Fruit fly (Drosophila melanogaster) whole organism, embryonic: ENCODE measurements around the gene Glut1.
A peak's percentile ranks its signal among the peaks of the same experiment; 100 is the strongest.

Experiments used
- Atf6 ChIP-seq: fragments of 200-800 bp; sonication (Bioruptor generic); IDR thresholded peaks from 2 replicates; pipeline ENCODE4 v1.3.6; 2022; ENCODE audit warnings: missing biosample characterization, missing genetic modification characterization
- Bteb2 ChIP-seq: fragments of 200-800 bp; sonication (Bioruptor generic); optimal IDR thresholded peaks from 2 replicates; lab custom pipeline; 2016; ENCODE audit warnings: missing biosample characterization, missing genetic modification characterization
- CG13775 ChIP-seq: fragments of 200-800 bp; sonication (Bioruptor generic); optimal IDR thresholded peaks from 3 replicates; lab custom pipeline; 2017; ENCODE audit warnings: missing biosample characterization, mild to moderate bottlenecking, missing genetic modification characterization
- CG14667 ChIP-seq: fragments of 200-800 bp; sonication (Bioruptor generic); IDR thresholded peaks from 2 replicates; pipeline ENCODE4 v1.3.6; 2022; ENCODE audit warnings: missing biosample characterization, missing genetic modification characterization
- CG15073 ChIP-seq: fragments of 200-800 bp; sonication (Bioruptor generic); optimal IDR thresholded peaks from 2 replicates; lab custom pipeline; 2016; ENCODE audit warnings: missing biosample characterization, missing genetic modification characterization
- CG15269 ChIP-seq: fragments of 200-800 bp; sonication (Bioruptor generic); optimal IDR thresholded peaks from 2 replicates; lab custom pipeline; 2018; ENCODE audit warnings: missing biosample characterization, mild to moderate bottlenecking, missing genetic modification characterization, moderate library complexity
- CG1602 ChIP-seq: fragments of 200-800 bp; sonication (Bioruptor generic); optimal IDR thresholded peaks from 3 replicates; lab custom pipeline; 2016; ENCODE audit warnings: missing biosample characterization, missing genetic modification characterization
- CG17328 ChIP-seq: fragments of 200-800 bp; sonication (Bioruptor generic); IDR thresholded peaks from 2 replicates; pipeline ENCODE4 v1.3.6; 2022; ENCODE audit warnings: missing biosample characterization, missing genetic modification characterization
- CG17912 ChIP-seq: fragments of 200-800 bp; sonication (Bioruptor generic); optimal IDR thresholded peaks from 2 replicates; lab custom pipeline; 2018; ENCODE audit warnings: missing biosample characterization, mild to moderate bottlenecking, missing genetic modification characterization
- CG2129 ChIP-seq: fragments of 200-800 bp; sonication (Bioruptor generic); IDR thresholded peaks from 2 replicates; pipeline ENCODE4 v1.3.6; 2022; ENCODE audit warnings: missing biosample characterization, missing genetic modification characterization; ENCODE audit not compliant: partially characterized antibody
- CG2199 ChIP-seq: fragments of 200-800 bp; sonication (Bioruptor generic); IDR thresholded peaks from 3 replicates; pipeline ENCODE4 v1.3.6; 2022; ENCODE audit warnings: missing biosample characterization, missing genetic modification characterization
- CG2712 ChIP-seq: fragments of 200-800 bp; optimal IDR thresholded peaks from 3 replicates; lab custom pipeline; 2019; ENCODE audit warnings: missing biosample characterization, mild to moderate bottlenecking, missing genetic modification characterization, moderate library complexity
- CG33557 ChIP-seq: fragments of 200-800 bp; sonication (Bioruptor generic); optimal IDR thresholded peaks from 2 replicates; lab custom pipeline; 2019; ENCODE audit warnings: missing biosample characterization, mild to moderate bottlenecking, missing genetic modification characterization, moderate library complexity
- CG3407 ChIP-seq: fragments of 200-800 bp; sonication (Bioruptor generic); optimal IDR thresholded peaks from 2 replicates; lab custom pipeline; 2018; ENCODE audit warnings: missing biosample characterization, mild to moderate bottlenecking, missing genetic modification characterization
- CG4820 ChIP-seq: fragments of 200-800 bp; sonication (Bioruptor generic); optimal IDR thresholded peaks from 3 replicates; lab custom pipeline; 2016; ENCODE audit warnings: missing biosample characterization, missing genetic modification characterization
- CG4854 ChIP-seq: fragments of 200-800 bp; sonication (Bioruptor generic); optimal IDR thresholded peaks from 2 replicates; lab custom pipeline; 2016; ENCODE audit warnings: missing biosample characterization, missing genetic modification characterization, inconsistent platforms
- CG5180 ChIP-seq: fragments of 200-800 bp; sonication (Bioruptor generic); optimal IDR thresholded peaks from 3 replicates; lab custom pipeline; 2017; ENCODE audit warnings: missing biosample characterization, missing genetic modification characterization, mild to moderate bottlenecking, moderate library complexity, missing genetic modification reagents
- CG6254 ChIP-seq: fragments of 200-800 bp; sonication (Bioruptor generic); optimal IDR thresholded peaks from 3 replicates; lab custom pipeline; 2017; ENCODE audit warnings: mild to moderate bottlenecking, missing biosample characterization, missing genetic modification reagents, missing genetic modification characterization
- CG6765 ChIP-seq: fragments of 200-800 bp; sonication (Bioruptor generic); optimal IDR thresholded peaks from 3 replicates; lab custom pipeline; 2017; ENCODE audit warnings: missing biosample characterization, mild to moderate bottlenecking, missing genetic modification characterization
- CG8388 ChIP-seq: fragments of 200-800 bp; sonication (Bioruptor generic); optimal IDR thresholded peaks from 2 replicates; lab custom pipeline; 2019; ENCODE audit warnings: missing biosample characterization, mild to moderate bottlenecking, missing genetic modification characterization, moderate library complexity
- CG9609 ChIP-seq: fragments of 200-800 bp; sonication (Bioruptor generic); optimal IDR thresholded peaks from 3 replicates; lab custom pipeline; 2016; ENCODE audit warnings: missing biosample characterization, missing genetic modification characterization
- CrebB ChIP-seq: fragments of 200-800 bp; sonication (Bioruptor generic); optimal IDR thresholded peaks from 3 replicates; lab custom pipeline; 2018; ENCODE audit warnings: missing biosample characterization, mild to moderate bottlenecking, missing genetic modification characterization
- Dad ChIP-seq: fragments of 200-800 bp; sonication (Bioruptor generic); optimal IDR thresholded peaks from 3 replicates; lab custom pipeline; 2016; ENCODE audit warnings: missing biosample characterization, missing genetic modification characterization
- Eip74EF ChIP-seq, 2 experiments: fragments of 200-800 bp in 1 of 2; fragments of >200 bp in 1 of 2; sonication (Bioruptor generic) in 1 of 2; optimal IDR thresholded peaks; 2 replicates each; lab custom pipeline; 2017 to 2019; ENCODE audit warnings: missing biosample characterization in 2 of 2, missing genetic modification characterization in 2 of 2, mild to moderate bottlenecking in 1 of 2, moderate library complexity in 1 of 2
- HLH3B ChIP-seq: fragments of 200-800 bp; sonication (Bioruptor generic); IDR thresholded peaks from 2 replicates; pipeline ENCODE4 v1.3.6; 2022; ENCODE audit warnings: missing biosample characterization, missing genetic modification characterization
- HLHmδ ChIP-seq: fragments of 200-800 bp; sonication (Bioruptor generic); optimal IDR thresholded peaks from 2 replicates; lab custom pipeline; 2018; ENCODE audit warnings: missing biosample characterization, mild to moderate bottlenecking, missing genetic modification characterization, moderate library complexity
- Hmr ChIP-seq: fragments of 200-800 bp; sonication (Bioruptor generic); optimal IDR thresholded peaks from 3 replicates; lab custom pipeline; 2017; ENCODE audit warnings: mild to moderate bottlenecking, missing biosample characterization, missing genetic modification reagents, missing genetic modification characterization
- Jarid2 ChIP-seq: fragments of 200-800 bp; sonication (Bioruptor generic); optimal IDR thresholded peaks from 3 replicates; lab custom pipeline; 2017; ENCODE audit warnings: mild to moderate bottlenecking, missing biosample characterization, missing genetic modification reagents, missing genetic modification characterization
- Meics ChIP-seq: fragments of 200-800 bp; sonication (Bioruptor generic); optimal IDR thresholded peaks from 2 replicates; lab custom pipeline; 2017; ENCODE audit warnings: missing biosample characterization, mild to moderate bottlenecking, missing genetic modification characterization
- Opbp ChIP-seq: fragments of 200-800 bp; sonication (Bioruptor generic); IDR thresholded peaks from 3 replicates; pipeline ENCODE4 v1.3.6; 2022; ENCODE audit warnings: missing biosample characterization, missing genetic modification characterization; ENCODE audit not compliant: partially characterized antibody
- Side ChIP-seq: fragments of 200-800 bp; sonication (Bioruptor generic); optimal IDR thresholded peaks from 2 replicates; lab custom pipeline; 2016; ENCODE audit warnings: missing biosample characterization, missing genetic modification characterization
- amos ChIP-seq: fragments of 200-800 bp; sonication (Bioruptor generic); IDR thresholded peaks from 2 replicates; pipeline ENCODE4 v1.3.6; 2022; ENCODE audit warnings: missing biosample characterization, missing genetic modification characterization; ENCODE audit not compliant: partially characterized antibody
- ato ChIP-seq: fragments of 200-800 bp; sonication (Bioruptor generic); IDR thresholded peaks from 2 replicates; pipeline ENCODE4 v1.3.6; 2022; ENCODE audit warnings: missing biosample characterization, missing genetic modification characterization; ENCODE audit not compliant: partially characterized antibody
- cas ChIP-seq: fragments of 200-800 bp; sonication (Bioruptor generic); IDR thresholded peaks from 2 replicates; pipeline ENCODE4 v1.3.6; 2022; ENCODE audit warnings: missing biosample characterization, missing genetic modification characterization
- dmrt99B ChIP-seq: fragments of 200-800 bp; sonication (Bioruptor generic); optimal IDR thresholded peaks from 2 replicates; lab custom pipeline; 2018; ENCODE audit warnings: missing biosample characterization, mild to moderate bottlenecking, missing genetic modification characterization, moderate library complexity
- h ChIP-seq: fragments of >200 bp; optimal IDR thresholded peaks from 2 replicates; lab custom pipeline; 2017
- hb ChIP-seq: fragments of 200-800 bp; sonication (Bioruptor generic); IDR thresholded peaks from 3 replicates; pipeline ENCODE4 v1.3.6; 2022; ENCODE audit warnings: missing biosample characterization, missing genetic modification characterization; ENCODE audit not compliant: partially characterized antibody
- hbn ChIP-seq: fragments of 200-800 bp; sonication (Bioruptor generic); IDR thresholded peaks from 2 replicates; pipeline ENCODE4 v1.3.6; 2022; ENCODE audit warnings: missing biosample characterization, missing genetic modification characterization; ENCODE audit not compliant: partially characterized antibody
- hth ChIP-seq: fragments of >200 bp; optimal IDR thresholded peaks from 2 replicates; lab custom pipeline; 2017; ENCODE audit warnings: inconsistent platforms
- otp ChIP-seq: fragments of 200-800 bp; sonication (Bioruptor generic); IDR thresholded peaks from 3 replicates; pipeline ENCODE4, ENCODE4 v1.3.6; 2022; ENCODE audit warnings: missing biosample characterization, missing genetic modification characterization
- pnt ChIP-seq: fragments of 200-800 bp; sonication (Bioruptor generic); optimal IDR thresholded peaks from 3 replicates; lab custom pipeline; 2016; ENCODE audit warnings: missing biosample characterization, missing genetic modification characterization
- prd ChIP-seq, 3 experiments: fragments of >200 bp in 2 of 3; fragments of 200-800 bp in 1 of 3; sonication (Bioruptor generic) in 1 of 3; optimal IDR thresholded peaks in 2 of 3; IDR thresholded peaks in 1 of 3; 2 replicates in 2 of 3; 3 replicates in 1 of 3; pipeline versions ENCODE4 v1.3.6 to Lab custom; 2017 to 2022; ENCODE audit warnings: missing biosample characterization in 1 of 3, missing genetic modification characterization in 1 of 3
- pzg ChIP-seq: fragments of 200-800 bp; sonication (Bioruptor generic); optimal IDR thresholded peaks from 3 replicates; lab custom pipeline; 2018; ENCODE audit warnings: missing biosample characterization, mild to moderate bottlenecking, missing genetic modification characterization, moderate library complexity
- sc ChIP-seq, 3 experiments: fragments of >200 bp in 2 of 3; fragments of 200-800 bp in 1 of 3; sonication (Bioruptor generic) in 1 of 3; optimal IDR thresholded peaks; 2 replicates in 2 of 3; 3 replicates in 1 of 3; lab custom pipeline; 2017; ENCODE audit warnings: mild to moderate bottlenecking in 1 of 3, missing biosample characterization in 1 of 3, missing genetic modification characterization in 1 of 3, missing genetic modification reagents in 1 of 3
- schlank ChIP-seq: fragments of 200-800 bp; sonication (Bioruptor generic); optimal IDR thresholded peaks from 2 replicates; lab custom pipeline; 2018; ENCODE audit warnings: missing biosample characterization, mild to moderate bottlenecking, missing genetic modification characterization
- slp2 ChIP-seq: fragments of 200-800 bp; sonication (Bioruptor generic); optimal IDR thresholded peaks from 2 replicates; lab custom pipeline; 2016; ENCODE audit warnings: missing biosample characterization, missing genetic modification characterization
- sob ChIP-seq: fragments of 200-800 bp; sonication (Bioruptor generic); IDR thresholded peaks from 2 replicates; pipeline ENCODE4 v1.3.6; 2022; ENCODE audit warnings: missing biosample characterization, missing genetic modification characterization
- usp ChIP-seq: fragments of >200 bp; optimal IDR thresholded peaks from 2 replicates; lab custom pipeline; 2017; ENCODE audit warnings: missing biosample characterization, missing genetic modification characterization

The Glut1 gene

dm6 chr3L:1030908-1031545 is 117.2 kb downstream of the Glut1 start (continued):
- TF ChIP-seq schlank (tag; lab: Kevin White, UChicago), result no peak
- TF ChIP-seq h (lab: Kevin White, UChicago), result no peak
- TF ChIP-seq sob, result peak; percentile 73
- TF ChIP-seq CG15269 (tag; lab: Kevin White, UChicago), result peak; percentile 27
- peak; percentile 48 for TF ChIP-seq slp2 (GFP tag; lab: Kevin White, UChicago)
- TF ChIP-seq Meics (GFP tag; lab: Kevin White, UChicago), result peak; percentile 18
- TF ChIP-seq pzg (GFP tag; lab: Kevin White, UChicago), result no peak
- TF ChIP-seq CG8388 (GFP tag; lab: Kevin White, UChicago), result no peak
- no peak for TF ChIP-seq cas (GFP tag; lab: Robert Waterston, UW)
- no peak for TF ChIP-seq HLHmδ
- TF ChIP-seq Eip74EF (GFP tag; optimal IDR thresholded peaks at IDR 0.05; lab: Kevin White, UChicago), result no peak
- no peak for TF ChIP-seq CG13775
- no peak for TF ChIP-seq CG33557 (GFP tag; lab: Kevin White, UChicago)
- peak; percentile 31; the same call in 1 of the 2 replicates for TF ChIP-seq CG17328 (GFP tag; lab: Robert Waterston, UW)
- no peak for TF ChIP-seq CG3407 (GFP tag; lab: Kevin White, UChicago)
- no peak for TF ChIP-seq CG4820 (GFP tag; lab: Kevin White, UChicago)
- peak; percentile 49 for TF ChIP-seq dmrt99B
- TF ChIP-seq CG2129 (GFP tag; lab: Robert Waterston, UW), result no peak
- TF ChIP-seq CrebB, result no peak
- TF ChIP-seq hbn (GFP tag; lab: Robert Waterston, UW), result no peak
- TF ChIP-seq CG4854, result no peak
- no peak for TF ChIP-seq CG6254 (GFP tag; lab: Kevin White, UChicago)
- no peak for TF ChIP-seq CG17912 (GFP tag; lab: Kevin White, UChicago)
- no peak for TF ChIP-seq pnt
- no peak for TF ChIP-seq Jarid2
- peak; percentile 46 for TF ChIP-seq CG2712 (tag; lab: Kevin White, UChicago)
- TF ChIP-seq hb, result no peak
- no peak for TF ChIP-seq hth
- no peak for TF ChIP-seq Dad (GFP tag; lab: Kevin White, UChicago)
- TF ChIP-seq CG14667 (GFP tag; lab: Robert Waterston, UW), result peak; percentile 55; the same call in 1 of the 2 replicates
- peak; percentile 46 for TF ChIP-seq HLH3B (GFP tag; lab: Robert Waterston, UW)
- no peak for TF ChIP-seq Atf6 (GFP tag; lab: Robert Waterston, UW)
- TF ChIP-seq CG2199 (GFP tag; lab: Robert Waterston, UW), result peak; percentile 61; the same call in 1 of the 3 replicates
- TF ChIP-seq usp (GFP tag; lab: Kevin White, UChicago), result no peak
- no peak for TF ChIP-seq sc (optimal IDR thresholded peaks at IDR 0.05; lab: Kevin White, UChicago)
- no peak for TF ChIP-seq sc (GFP tag; optimal IDR thresholded peaks at IDR 0.05; lab: Kevin White, UChicago)
- TF ChIP-seq Hmr (GFP tag; lab: Kevin White, UChicago), result peak; percentile 36
- peak; percentile 68; the same call in 2 of the 3 replicates for TF ChIP-seq otp (GFP tag; lab: Robert Waterston, UW)
- TF ChIP-seq CG9609 (GFP tag; lab: Kevin White, UChicago), result no peak
- no peak for TF ChIP-seq CG15073
- no peak for TF ChIP-seq ato (GFP tag; lab: Robert Waterston, UW)
- TF ChIP-seq prd (optimal IDR thresholded peaks at IDR 0.05; lab: Kevin White, UChicago), result no peak
- peak; percentile 58; the same call in 2 of the 3 replicates for TF ChIP-seq prd (GFP tag; IDR thresholded peaks at IDR 0.05; lab: Robert Waterston, UW)
- TF ChIP-seq CG6765 (GFP tag; lab: Kevin White, UChicago), result no peak
- TF ChIP-seq amos (GFP tag; lab: Robert Waterston, UW), result no peak
- TF ChIP-seq Bteb2 (GFP tag; lab: Kevin White, UChicago), result no peak
- no peak for TF ChIP-seq Side
- no peak for TF ChIP-seq CG5180 (GFP tag; lab: Kevin White, UChicago)
- TF ChIP-seq CG1602 (GFP tag; lab: Kevin White, UChicago), result no peak
- no peak for TF ChIP-seq Opbp (GFP tag; lab: Robert Waterston, UW)
